Worm (Caenorhabditis elegans): ENCODE measurements around the gene pkhm-2.

DNA sequence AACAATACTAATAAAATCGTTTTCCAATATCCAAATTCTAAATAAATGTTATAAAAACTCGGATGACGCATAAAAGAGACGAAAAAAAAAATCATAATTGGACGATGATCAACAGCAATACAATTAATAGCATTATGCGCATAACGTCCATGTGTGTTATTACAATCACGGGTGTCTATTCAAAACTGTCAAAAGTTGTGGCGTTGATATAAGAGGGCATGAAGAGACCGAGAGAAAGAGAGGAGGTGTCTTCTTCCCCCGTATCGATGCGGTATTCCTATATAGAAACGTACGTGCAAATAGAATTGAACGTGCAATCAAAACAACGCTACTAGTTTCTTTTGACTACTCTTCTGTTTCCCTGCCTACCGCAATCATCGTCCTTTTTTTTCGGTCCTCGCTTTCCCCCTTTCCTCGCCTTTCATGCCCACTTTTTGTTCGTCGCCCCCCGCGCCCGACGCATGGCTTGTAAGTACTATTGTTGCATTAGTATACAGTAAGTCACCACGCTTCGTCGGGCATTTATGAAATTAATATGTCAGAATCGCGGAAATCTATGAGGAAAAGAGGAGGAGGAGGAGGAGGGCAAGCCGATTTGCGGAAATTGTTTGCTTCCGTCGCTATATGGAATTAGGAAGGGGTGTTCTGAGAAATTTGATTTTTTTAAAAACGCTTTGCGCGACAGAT, 40.7 kb upstream of the pkhm-2 start:
- TF ChIP-seq ztf-11 (tag; optimal IDR thresholded peaks at IDR 0.05) (no peak), egl-5 (tag; optimal IDR thresholded peaks at IDR 0.05) (no peak)

Data from whole organism, L3 larva.